Worm (Caenorhabditis elegans) whole organism, young adult: ENCODE measurements around the gene T08D10.4.
A peak's percentile ranks its signal among the peaks of the same experiment; 100 is the strongest.

Experiments
- B0336.3 ChIP-seq: fragments of 200-800 bp; sonication (Bioruptor generic); IDR thresholded peaks from 2 replicates; pipeline ENCODE4 v1.3.6; 2022; ENCODE audit warnings: missing genetic modification characterization, missing compliant biosample characterization
- C06A6.2 ChIP-seq: fragments of 200-800 bp; sonication (Bioruptor generic); conservative IDR thresholded peaks from 2 replicates; pipeline ENCODE4 v1.3.6; 2022; ENCODE audit warnings: missing genetic modification characterization, missing compliant biosample characterization
- F10E7.11 ChIP-seq: sonication (generic microtip); optimal IDR thresholded peaks from 2 replicates; lab custom pipeline; 2017; ENCODE audit warnings: mild to moderate bottlenecking, missing genetic modification characterization, moderate library complexity, missing compliant biosample characterization
- F57C9.4 ChIP-seq: sonication (generic microtip); optimal IDR thresholded peaks from 2 replicates; lab custom pipeline; 2017; ENCODE audit warnings: mild to moderate bottlenecking, missing genetic modification characterization, missing compliant biosample characterization
- Y53F4B.3 ChIP-seq: fragments of 200-800 bp; sonication (Bioruptor generic); IDR thresholded peaks from 2 replicates; pipeline ENCODE4 v1.3.6; 2022; ENCODE audit warnings: missing genetic modification reagents, missing genetic modification characterization, missing compliant biosample characterization
- akir-1 ChIP-seq: fragments of 200-800 bp; sonication (Bioruptor generic); optimal IDR thresholded peaks from 2 replicates; lab custom pipeline; 2018; ENCODE audit warnings: mild to moderate bottlenecking, missing genetic modification characterization, moderate library complexity, missing compliant biosample characterization
- ama-1 ChIP-seq, 3 experiments: fragments of 150-350 bp in 1 of 3; sonication (generic microtip) in 2 of 3; optimal IDR thresholded peaks; 2 replicates each; lab custom pipeline; 2014 to 2018; ENCODE audit warnings: missing biosample characterization in 2 of 3, missing genetic modification characterization in 2 of 3, missing genetic modification reagents in 2 of 3
- aptf-2 ChIP-seq: fragments of 200-800 bp; sonication (Bioruptor generic); conservative IDR thresholded peaks from 2 replicates; pipeline ENCODE4 v1.3.6; 2022; ENCODE audit warnings: missing genetic modification reagents, missing genetic modification characterization, missing compliant biosample characterization
- aptf-3 ChIP-seq: fragments of 200-800 bp; sonication (Bioruptor generic); IDR thresholded peaks from 2 replicates; pipeline ENCODE4 v1.3.6; 2022; ENCODE audit warnings: missing genetic modification characterization, missing compliant biosample characterization
- atf-7 ChIP-seq: sonication (generic microtip); optimal IDR thresholded peaks from 2 replicates; lab custom pipeline; 2017; ENCODE audit warnings: mild to moderate bottlenecking, missing genetic modification characterization, missing compliant biosample characterization
- attf-3 ChIP-seq: fragments of 200-800 bp; sonication (Bioruptor generic); conservative IDR thresholded peaks from 2 replicates; pipeline ENCODE4 v1.3.6; 2022; ENCODE audit warnings: missing genetic modification reagents, missing genetic modification characterization, missing compliant biosample characterization
- cebp-1 ChIP-seq, 2 experiments: fragments of 200-800 bp in 1 of 2; sonication (Bioruptor generic) in 1 of 2; sonication (generic microtip) in 1 of 2; IDR thresholded peaks in 1 of 2; optimal IDR thresholded peaks in 1 of 2; 2 replicates each; pipeline versions ENCODE4 v1.3.6 to Lab custom; 2017 to 2022; ENCODE audit warnings: missing compliant biosample characterization in 2 of 2, missing genetic modification characterization in 2 of 2, mild to moderate bottlenecking in 1 of 2, missing genetic modification reagents in 1 of 2, moderate library complexity in 1 of 2
- ceh-58 ChIP-seq: fragments of 200-800 bp; sonication (Bioruptor generic); IDR thresholded peaks from 2 replicates; pipeline ENCODE4 v1.3.6; 2022; ENCODE audit warnings: missing genetic modification characterization, missing compliant biosample characterization
- ceh-91 ChIP-seq: fragments of 200-800 bp; sonication (Bioruptor generic); IDR thresholded peaks from 2 replicates; pipeline ENCODE4 v1.3.6; 2022; ENCODE audit warnings: missing genetic modification reagents, missing genetic modification characterization, missing compliant biosample characterization
- chd-7 ChIP-seq: sonication (generic microtip); optimal IDR thresholded peaks from 2 replicates; lab custom pipeline; 2016; ENCODE audit warnings: mild to moderate bottlenecking, missing genetic modification characterization, moderate library complexity, missing compliant biosample characterization
- die-1 ChIP-seq: sonication (generic microtip); optimal IDR thresholded peaks from 2 replicates; lab custom pipeline; 2016; ENCODE audit warnings: missing genotype, mild to moderate bottlenecking, missing genetic modification characterization, missing compliant biosample characterization
- fkh-3 ChIP-seq: sonication (generic microtip); optimal IDR thresholded peaks from 2 replicates; lab custom pipeline; 2016; ENCODE audit warnings: mild to moderate bottlenecking, missing genetic modification characterization, missing compliant biosample characterization
- gei-17 ChIP-seq: fragments of 200-800 bp; sonication (Bioruptor generic); optimal IDR thresholded peaks from 2 replicates; lab custom pipeline; 2018; ENCODE audit warnings: mild to moderate bottlenecking, missing genetic modification characterization, missing compliant biosample characterization
- him-1 ChIP-seq: sonication (generic microtip); optimal IDR thresholded peaks from 2 replicates; lab custom pipeline; 2016; ENCODE audit warnings: missing genotype, missing genetic modification reagents, missing genetic modification characterization, missing compliant biosample characterization
- let-526 ChIP-seq: fragments of 200-800 bp; sonication (Bioruptor generic); IDR thresholded peaks from 2 replicates; pipeline ENCODE4 v1.3.6; 2022; ENCODE audit warnings: missing genetic modification reagents, missing genetic modification characterization, missing compliant biosample characterization
- lin-40 ChIP-seq: sonication (generic microtip); optimal IDR thresholded peaks from 2 replicates; lab custom pipeline; 2016; ENCODE audit warnings: missing genetic modification characterization, mild to moderate bottlenecking, missing compliant biosample characterization, missing genotype, missing genetic modification reagents
- nfya-1 ChIP-seq: sonication (generic microtip); optimal IDR thresholded peaks from 2 replicates; lab custom pipeline; 2017; ENCODE audit warnings: antibody characterized with exemption, missing compliant biosample characterization, missing genetic modification characterization, borderline replicate concordance; ENCODE audit not compliant: insufficient read depth
- nfya-2 ChIP-seq: fragments of 200-800 bp; sonication (Bioruptor generic); IDR thresholded peaks from 2 replicates; pipeline ENCODE4 v1.3.6; 2022; ENCODE audit warnings: missing genetic modification reagents, missing genetic modification characterization, missing compliant biosample characterization
- nfyb-1 ChIP-seq: fragments of 200-800 bp; sonication (Bioruptor generic); IDR thresholded peaks from 2 replicates; pipeline ENCODE4 v1.3.6; 2022; ENCODE audit warnings: missing genetic modification reagents, missing genetic modification characterization, missing compliant biosample characterization
- nhr-120 ChIP-seq: fragments of 200-800 bp; sonication (Bioruptor generic); IDR thresholded peaks from 2 replicates; pipeline ENCODE4 v1.3.6; 2022; ENCODE audit warnings: missing genetic modification characterization, missing compliant biosample characterization
- rpc-1 ChIP-seq, 2 experiments: fragments of 150-350 bp in 1 of 2; sonication (generic microtip) in 1 of 2; optimal IDR thresholded peaks; 2 replicates each; lab custom pipeline; 2014 to 2018; ENCODE audit warnings: missing biosample characterization in 1 of 2, missing genetic modification characterization in 1 of 2, missing genetic modification reagents in 1 of 2, missing genotype in 1 of 2
- sdz-38 ChIP-seq: sonication (generic microtip); optimal IDR thresholded peaks from 2 replicates; lab custom pipeline; 2016; ENCODE audit warnings: missing genotype, missing genetic modification characterization, missing compliant biosample characterization
- tbp1 ChIP-seq: fragments of 200-800 bp; sonication (Bioruptor generic); optimal IDR thresholded peaks from 2 replicates; lab custom pipeline; 2018; ENCODE audit warnings: mild to moderate bottlenecking, missing genetic modification characterization, missing compliant biosample characterization
- tlf-1 ChIP-seq: fragments of 200-800 bp; sonication (Bioruptor generic); optimal IDR thresholded peaks from 2 replicates; lab custom pipeline; 2018; ENCODE audit warnings: mild to moderate bottlenecking, missing genetic modification characterization, missing compliant biosample characterization
- zfh-2 ChIP-seq: fragments of 200-800 bp; sonication (Bioruptor generic); conservative IDR thresholded peaks from 2 replicates; pipeline ENCODE4 v1.3.6; 2022; ENCODE audit warnings: missing genetic modification reagents, missing genetic modification characterization, missing compliant biosample characterization
- ztf-22 ChIP-seq: fragments of 200-800 bp; sonication (Bioruptor generic); optimal IDR thresholded peaks from 2 replicates; lab custom pipeline; 2018; ENCODE audit warnings: mild to moderate bottlenecking, missing genetic modification characterization, moderate library complexity, missing compliant biosample characterization

The T08D10.4 gene

ce11 chrX:11987900-11988364, 34.8 kb upstream of the T08D10.4 start, which contains the start of gene C49F5.6 (continued):
- no peak for TF ChIP-seq nhr-120 (GFP tag; lab: Robert Waterston, UW)
- TF ChIP-seq nfya-2: no peak
- TF ChIP-seq nfya-1 (tag; lab: Kevin White, UChicago): no peak

ce11 chrX:11985887-11986286, 32.8 kb upstream of the T08D10.4 start, which contains the start of gene C49F5.5:
Gene C49F5.5 (plus strand): TSS chrX:11986187.
- TF ChIP-seq ceh-58 (GFP tag; lab: Robert Waterston, UW): no peak
- TF ChIP-seq tlf-1 (GFP tag; lab: Kevin White, UChicago): no peak
- no peak for TF ChIP-seq rpc-1 (optimal IDR thresholded peaks at IDR 0.05; lab: Kevin White, UChicago)
- TF ChIP-seq rpc-1 (tag; optimal IDR thresholded peaks at IDR 0.05; lab: Kevin White, UChicago): no peak
- no peak for TF ChIP-seq C06A6.2 (GFP tag; lab: Robert Waterston, UW)
- TF ChIP-seq Y53F4B.3: no peak
- TF ChIP-seq lin-40 (tag; lab: Kevin White, UChicago): no peak
- TF ChIP-seq, all 124 proteins: peak for 0

ce11 chrX:11983576-11984061, 30.5 kb upstream of the T08D10.4 start, which contains the start of gene C49F5.3:
Gene C49F5.3 (minus strand): TSS chrX:11983626.
- TF ChIP-seq C06A6.2 (GFP tag; lab: Robert Waterston, UW): no peak
- no peak for TF ChIP-seq zfh-2
- peak; percentile 97 for TF ChIP-seq aptf-2 (GFP tag; lab: Robert Waterston, UW)

ce11 chrX:11982065-11982464, 28.9 kb upstream of the T08D10.4 start, which contains the start of gene nhr-167:
Gene nhr-167 (minus strand): TSS chrX:11982085.
- TF ChIP-seq F57C9.4 (tag; lab: Kevin White, UChicago) (no peak), gei-17 (GFP tag; lab: Kevin White, UChicago) (no peak), him-1 (no peak), cebp-1 (GFP tag; IDR thresholded peaks at IDR 0.05; lab: Robert Waterston, UW) (no peak), cebp-1 (tag; optimal IDR thresholded peaks at IDR 0.05; lab: Kevin White, UChicago) (no peak), tbp1 (GFP tag; lab: Kevin White, UChicago) (no peak), ceh-91 (GFP tag; lab: Robert Waterston, UW) (no peak), ama-1 (optimal IDR thresholded peaks at IDR 0.05; lab: Kevin White, UChicago) (no peak), ama-1 (GFP tag; optimal IDR thresholded peaks at IDR 0.05; lab: Kevin White, UChicago) (no peak), let-526 (no peak), ztf-22 (GFP tag; lab: Kevin White, UChicago) (no peak), B0336.3 (GFP tag; lab: Robert Waterston, UW) (no peak), F10E7.11 (no peak)
- TF ChIP-seq, all 124 proteins: peak for 0

ce11 chrX:11974629-11975085, 21.5 kb upstream of the T08D10.4 start, which contains the start of gene set-6:
Gene set-6 (minus strand): TSS chrX:11974679.
- TF ChIP-seq ztf-22 (GFP tag; lab: Kevin White, UChicago): no peak
- TF ChIP-seq chd-7 (tag; lab: Kevin White, UChicago): no peak
- TF ChIP-seq ama-1 (optimal IDR thresholded peaks at IDR 0.05; lab: Kevin White, UChicago): no peak
- no peak for TF ChIP-seq ama-1 (GFP tag; optimal IDR thresholded peaks at IDR 0.05; lab: Kevin White, UChicago)
- no peak for TF ChIP-seq attf-3 (GFP tag; lab: Robert Waterston, UW)
- no peak for TF ChIP-seq sdz-38 (tag; lab: Kevin White, UChicago)
- no peak for TF ChIP-seq akir-1
- no peak for TF ChIP-seq nfyb-1 (GFP tag; lab: Robert Waterston, UW)
- no peak for TF ChIP-seq aptf-3
- no peak for TF ChIP-seq F57C9.4 (tag; lab: Kevin White, UChicago)
- TF ChIP-seq C06A6.2 (GFP tag; lab: Robert Waterston, UW): no peak
- no peak for TF ChIP-seq die-1 (tag; lab: Kevin White, UChicago)
- no peak for TF ChIP-seq fkh-3 (tag; lab: Kevin White, UChicago)
- TF ChIP-seq atf-7 (tag; lab: Kevin White, UChicago): no peak
